Fruit fly (Drosophila melanogaster): ENCODE results near the gene CG7886.

CG7886 gene

dm6 chr3R:14590753-14591535 is 51.4 kb downstream of the CG7886 start (continued):
- TF ChIP-seq Nf-YA (GFP tag; IDR thresholded peaks at IDR 0.05) (peak; percentile 33; the same call in 1 of the 2 replicates), CG12391 (tag; optimal IDR thresholded peaks at IDR 0.05) (peak; percentile 95), HLH3B (GFP tag; IDR thresholded peaks at IDR 0.05) (peak; percentile 72; the same call in 1 of the 2 replicates), Bteb2 (GFP tag; optimal IDR thresholded peaks at IDR 0.05) (no peak), CG2678 (tag; optimal IDR thresholded peaks at IDR 0.05) (peak; percentile 87), lmd (GFP tag; IDR thresholded peaks at IDR 0.05) (peak; percentile 69), CG15073 (GFP tag; optimal IDR thresholded peaks at IDR 0.05) (peak; percentile 48), sim (GFP tag; IDR thresholded peaks at IDR 0.05) (peak; percentile 78), gfzf (GFP tag; optimal IDR thresholded peaks at IDR 0.05) (no peak), gsb (GFP tag; IDR thresholded peaks at IDR 0.05) (no peak), CG10366 (GFP tag; IDR thresholded peaks at IDR 0.05) (peak; percentile 52), Awh (GFP tag; IDR thresholded peaks at IDR 0.05) (peak; percentile 69), CG3065 (GFP tag; optimal IDR thresholded peaks at IDR 0.05) (no peak), tna (GFP tag; IDR thresholded peaks at IDR 0.05; ENCODE audit: partially characterized antibody) (no peak), inv (GFP tag; IDR thresholded peaks at IDR 0.05; ENCODE audit: partially characterized antibody) (no peak), bigmax (GFP tag; optimal IDR thresholded peaks at IDR 0.05) (no peak), gem (tag; optimal IDR thresholded peaks at IDR 0.05) (peak; percentile 96), CG30431 (GFP tag; optimal IDR thresholded peaks at IDR 0.05) (peak; percentile 84), CG10321 (GFP tag; IDR thresholded peaks at IDR 0.05) (no peak), CG31441 (GFP tag; IDR thresholded peaks at IDR 0.05) (peak; percentile 98), H15 (GFP tag; IDR thresholded peaks at IDR 0.05) (0 out of 3 replicates have a peak, but pooled peaks have one; percentile 45), kah (GFP tag; optimal IDR thresholded peaks at IDR 0.05) (peak; percentile 54), nerfin-2 (GFP tag; IDR thresholded peaks at IDR 0.05; ENCODE audit: partially characterized antibody) (no peak), nom (GFP tag; optimal IDR thresholded peaks at IDR 0.05) (peak; percentile 29), lov (optimal IDR thresholded peaks at IDR 0.05) (no peak), lov (GFP tag; IDR thresholded peaks at IDR 0.05) (peak; percentile 75; the same call in 2 of the 3 replicates), jumu (GFP tag; optimal IDR thresholded peaks at IDR 0.05) (peak; percentile 9), ash1 (GFP tag; optimal IDR thresholded peaks at IDR 0.05) (no peak), CG6254 (GFP tag; optimal IDR thresholded peaks at IDR 0.05) (peak; percentile 93), Hmx (GFP tag; optimal IDR thresholded peaks at IDR 0.05) (no peak), tx (GFP tag; optimal IDR thresholded peaks at IDR 0.05) (no peak), CG13894 (tag; optimal IDR thresholded peaks at IDR 0.05) (no peak), Lim3 (GFP tag; IDR thresholded peaks at IDR 0.05) (no peak), CG9609 (GFP tag; optimal IDR thresholded peaks at IDR 0.05) (no peak), mirr (GFP tag; optimal IDR thresholded peaks at IDR 0.05) (no peak), CG4328 (GFP tag; optimal IDR thresholded peaks at IDR 0.05) (peak; percentile 69), crc (GFP tag; optimal IDR thresholded peaks at IDR 0.05) (no peak), CG12659 (GFP tag; optimal IDR thresholded peaks at IDR 0.05) (peak; percentile 78), CG7963 (GFP tag; IDR thresholded peaks at IDR 0.05; ENCODE audit: partially characterized antibody) (no peak), da (GFP tag; optimal IDR thresholded peaks at IDR 0.05) (no peak), CG18476 (GFP tag; optimal IDR thresholded peaks at IDR 0.05) (peak; percentile 61), Side (GFP tag; optimal IDR thresholded peaks at IDR 0.05) (peak; percentile 25), zfh1 (GFP tag; IDR thresholded peaks at IDR 0.05) (peak; percentile 80; the same call in 2 of the 3 replicates), Hand (GFP tag; optimal IDR thresholded peaks at IDR 0.05) (peak; percentile 12), CG2712 (tag; optimal IDR thresholded peaks at IDR 0.05) (peak; percentile 98), Scr (GFP tag; IDR thresholded peaks at IDR 0.05; ENCODE audit: partially characterized antibody) (no peak), Chrac-16 (GFP tag; optimal IDR thresholded peaks at IDR 0.05) (peak; percentile 86), Hr3 (GFP tag; optimal IDR thresholded peaks at IDR 0.05) (peak; percentile 83), H2.0 (GFP tag; IDR thresholded peaks at IDR 0.05) (0 out of 2 replicates have a peak, but pooled peaks have one; percentile 29)

All from whole organism, embryonic.